Worm (Caenorhabditis elegans) whole organism, L3 larva: ENCODE measurements around the gene T09A5.5.
A peak's percentile ranks its signal among the peaks of the same experiment; 100 is the strongest.

Experiments
- ZK546.5 ChIP-seq: sonication (generic microtip); optimal IDR thresholded peaks from 2 replicates; lab custom pipeline; 2017; ENCODE audit warnings: missing biosample characterization, missing genetic modification characterization
- aly-2 ChIP-seq: fragments of 150-350 bp; optimal IDR thresholded peaks from 2 replicates; lab custom pipeline; 2014; ENCODE audit warnings: missing biosample characterization, missing genetic modification characterization
- ama-1 ChIP-seq: fragments of 150-350 bp; optimal IDR thresholded peaks from 2 replicates; lab custom pipeline; 2018
- ceh-82 ChIP-seq: fragments of 150-350 bp; optimal IDR thresholded peaks from 2 replicates; lab custom pipeline; 2014; ENCODE audit warnings: missing biosample characterization, missing genetic modification characterization
- ceh-9 ChIP-seq: sonication (generic microtip); optimal IDR thresholded peaks from 2 replicates; lab custom pipeline; 2018; ENCODE audit warnings: missing biosample characterization, missing genetic modification characterization
- daf-12 ChIP-seq: fragments of 150-350 bp; optimal IDR thresholded peaks from 2 replicates; lab custom pipeline; 2014; ENCODE audit warnings: missing biosample characterization, missing genetic modification reagents, missing genetic modification characterization
- egl-5 ChIP-seq: fragments of 150-350 bp; optimal IDR thresholded peaks from 2 replicates; lab custom pipeline; 2017; ENCODE audit warnings: missing biosample characterization, missing genetic modification reagents, missing genetic modification characterization, inconsistent platforms
- elt-2 ChIP-seq: sonication (generic microtip); optimal IDR thresholded peaks from 2 replicates; lab custom pipeline; 2016; ENCODE audit warnings: missing genetic modification reagents, mild to moderate bottlenecking, missing genetic modification characterization, missing compliant biosample characterization
- elt-3 ChIP-seq, 3 experiments: fragments of 150-350 bp in 1 of 3; sonication (generic microtip) in 2 of 3; optimal IDR thresholded peaks; 2 replicates in 2 of 3; 4 replicates in 1 of 3; lab custom pipeline; 2014 to 2017; ENCODE audit warnings: missing biosample characterization in 3 of 3, missing genetic modification characterization in 3 of 3
- eor-1 ChIP-seq, 2 experiments: fragments of 150-350 bp; optimal IDR thresholded peaks; 2 replicates each; lab custom pipeline; 2014 to 2018; ENCODE audit warnings: missing biosample characterization in 2 of 2, missing genetic modification characterization in 2 of 2
- fkh-10 ChIP-seq: sonication (generic microtip); optimal IDR thresholded peaks from 2 replicates; lab custom pipeline; 2017; ENCODE audit warnings: missing biosample characterization, missing genetic modification reagents, missing genetic modification characterization
- fkh-2 ChIP-seq: fragments of 150-350 bp; optimal IDR thresholded peaks from 2 replicates; lab custom pipeline; 2014; ENCODE audit warnings: missing biosample characterization, missing genetic modification reagents, missing genetic modification characterization
- fos-1 ChIP-seq: fragments of 150-350 bp; optimal IDR thresholded peaks from 2 replicates; lab custom pipeline; 2014; ENCODE audit warnings: missing biosample characterization, missing genetic modification characterization
- hmg-11 ChIP-seq: sonication (generic microtip); optimal IDR thresholded peaks from 2 replicates; lab custom pipeline; 2016; ENCODE audit warnings: missing genetic modification characterization, missing compliant biosample characterization
- jun-1 ChIP-seq: fragments of 150-350 bp; optimal IDR thresholded peaks from 2 replicates; lab custom pipeline; 2014; ENCODE audit warnings: missing biosample characterization, missing genetic modification reagents, missing genetic modification characterization
- lin-15B ChIP-seq: fragments of 150-350 bp; optimal IDR thresholded peaks from 2 replicates; lab custom pipeline; 2014; ENCODE audit warnings: missing biosample characterization, missing genetic modification characterization
- lin-39 ChIP-seq: fragments of 150-350 bp; optimal IDR thresholded peaks from 2 replicates; lab custom pipeline; 2018; ENCODE audit warnings: missing biosample characterization, missing genetic modification reagents, missing genetic modification characterization
- lsy-12 ChIP-seq: sonication (generic microtip); optimal IDR thresholded peaks from 2 replicates; lab custom pipeline; 2016; ENCODE audit warnings: mild to moderate bottlenecking, missing genetic modification characterization, missing compliant biosample characterization
- mdl-1 ChIP-seq: fragments of 150-350 bp; optimal IDR thresholded peaks from 2 replicates; lab custom pipeline; 2014; ENCODE audit warnings: missing biosample characterization, missing genetic modification characterization
- nfya-1 ChIP-seq: sonication (generic microtip); optimal IDR thresholded peaks from 2 replicates; lab custom pipeline; 2017; ENCODE audit warnings: missing genetic modification characterization, mild to moderate bottlenecking, missing compliant biosample characterization, antibody characterized with exemption, moderate library complexity; ENCODE audit not compliant: insufficient read depth
- nhr-12 ChIP-seq: fragments of 150-350 bp; optimal IDR thresholded peaks from 2 replicates; lab custom pipeline; 2014; ENCODE audit warnings: missing biosample characterization, missing genetic modification characterization
- nhr-23 ChIP-seq: fragments of 150-350 bp; optimal IDR thresholded peaks from 2 replicates; lab custom pipeline; 2014; ENCODE audit warnings: missing biosample characterization, missing genetic modification reagents, missing genetic modification characterization
- nhr-237 ChIP-seq: fragments of 150-350 bp; optimal IDR thresholded peaks from 2 replicates; lab custom pipeline; 2014; ENCODE audit warnings: missing biosample characterization, missing genetic modification characterization
- nhr-25 ChIP-seq: sonication (generic microtip); optimal IDR thresholded peaks from 2 replicates; lab custom pipeline; 2017; ENCODE audit warnings: missing biosample characterization, missing genetic modification characterization
- nhr-28 ChIP-seq: fragments of 150-350 bp; optimal IDR thresholded peaks from 2 replicates; lab custom pipeline; 2014; ENCODE audit warnings: missing biosample characterization, missing genetic modification characterization
- nhr-67 ChIP-seq: fragments of 150-350 bp; optimal IDR thresholded peaks from 2 replicates; lab custom pipeline; 2014; ENCODE audit warnings: missing biosample characterization, missing genetic modification characterization
- nhr-76 ChIP-seq: fragments of 150-350 bp; sonication (generic microtip); optimal IDR thresholded peaks from 5 replicates; lab custom pipeline; 2014; ENCODE audit warnings: missing biosample characterization, missing genetic modification characterization
- nhr-77 ChIP-seq: fragments of 150-350 bp; optimal IDR thresholded peaks from 2 replicates; lab custom pipeline; 2014; ENCODE audit warnings: missing biosample characterization, missing genetic modification characterization
- pha-4 ChIP-seq: fragments of 150-350 bp; optimal IDR thresholded peaks from 2 replicates; lab custom pipeline; 2014; ENCODE audit warnings: missing biosample characterization, missing genetic modification reagents, missing genetic modification characterization
- sea-2 ChIP-seq: fragments of 150-350 bp; sonication (generic microtip); optimal IDR thresholded peaks from 4 replicates; lab custom pipeline; 2014; ENCODE audit warnings: missing biosample characterization, missing genetic modification reagents, missing genetic modification characterization
- unc-62 ChIP-seq: fragments of 150-350 bp; sonication (generic microtip); optimal IDR thresholded peaks from 4 replicates; lab custom pipeline; 2014; ENCODE audit warnings: missing biosample characterization, missing genetic modification reagents, missing genetic modification characterization
- zag-1 ChIP-seq: fragments of 150-350 bp; optimal IDR thresholded peaks from 2 replicates; lab custom pipeline; 2014; ENCODE audit warnings: missing biosample characterization, missing genetic modification characterization
- ztf-11 ChIP-seq: fragments of 150-350 bp; optimal IDR thresholded peaks from 2 replicates; lab custom pipeline; 2014; ENCODE audit warnings: missing biosample characterization, missing genetic modification characterization
- ztf-4 ChIP-seq: fragments of 150-350 bp; optimal IDR thresholded peaks from 2 replicates; lab custom pipeline; 2014; ENCODE audit warnings: missing biosample characterization, missing genetic modification characterization

The T09A5.5 gene

ce11 chrII:7851480-7851879 lies 2.1 kb downstream of the T09A5.5 start:
- TF ChIP-seq nhr-237 (tag; lab: Kevin White, UChicago) (no peak), fos-1 (no peak), nhr-23 (tag; lab: Kevin White, UChicago) (no peak), nhr-28 (tag; lab: Kevin White, UChicago) (no peak), pha-4 (tag; lab: Kevin White, UChicago) (peak; percentile 62), ztf-4 (no peak), elt-2 (tag; lab: Kevin White, UChicago) (peak; percentile 50), egl-5 (peak; percentile 75), unc-62 (GFP tag; lab: Kevin White, UChicago) (no peak)
- TF ChIP-seq, all 47 proteins: peak for 3

- TF ChIP-seq elt-2 (tag; lab: Kevin White, UChicago): no peak
- no peak for TF ChIP-seq ztf-4
- no peak for TF ChIP-seq pha-4 (tag; lab: Kevin White, UChicago)
- no peak for TF ChIP-seq daf-12 (tag; lab: Kevin White, UChicago)
- TF ChIP-seq egl-5: peak; percentile 98
- peak; percentile 19 for TF ChIP-seq nhr-25
- TF ChIP-seq, all 47 proteins: peak for 2
These were observed 3.0 kb downstream of the T09A5.5 start for ce11 chrII:7850575-7850974.

- TF ChIP-seq daf-12 (tag; lab: Kevin White, UChicago) (no peak), nhr-25 (no peak), jun-1 (tag; lab: Kevin White, UChicago) (no peak), fkh-2 (tag; lab: Kevin White, UChicago) (no peak), unc-62 (GFP tag; lab: Kevin White, UChicago) (no peak), nfya-1 (tag; lab: Kevin White, UChicago) (no peak), sea-2 (GFP tag; lab: Kevin White, UChicago) (no peak), aly-2 (tag; lab: Kevin White, UChicago) (no peak), fos-1 (no peak)
These were observed 3.9 kb downstream of the T09A5.5 start, which contains the start of gene acr-7 for ce11 chrII:7849697-7850096. TSS of gene acr-7 (minus strand) at chrII:7849797.

ce11 chrII:7845571-7846236 lies 7.9 kb downstream of the T09A5.5 start, which contains the start of gene T09A5.4:
TSS of gene T09A5.4 (plus strand) at chrII:7846186.
- TF ChIP-seq hmg-11 (tag; lab: Kevin White, UChicago) (no peak), pha-4 (tag; lab: Kevin White, UChicago) (peak; percentile 35), egl-5 (no peak), fkh-10 (no peak), nhr-67 (tag; lab: Kevin White, UChicago) (no peak), nfya-1 (tag; lab: Kevin White, UChicago) (peak; percentile 30)

ce11 chrII:7842053-7842452 lies 11.5 kb downstream of the T09A5.5 start, which contains the start of gene klp-3:
TSS of gene klp-3 (plus strand) at chrII:7842353.
- TF ChIP-seq mdl-1 (no peak), eor-1 (tag; optimal IDR thresholded peaks at IDR 0.05; lab: Kevin White, UChicago) (no peak), lin-15B (no peak), nhr-28 (tag; lab: Kevin White, UChicago) (no peak), ceh-82 (no peak), ceh-9 (tag; lab: Kevin White, UChicago) (no peak), nfya-1 (tag; lab: Kevin White, UChicago) (no peak), aly-2 (tag; lab: Kevin White, UChicago) (no peak), lsy-12 (tag; lab: Kevin White, UChicago) (no peak), zag-1 (tag; lab: Kevin White, UChicago) (no peak)

- TF ChIP-seq nfya-1 (tag; lab: Kevin White, UChicago) (peak; percentile 1), nhr-23 (tag; lab: Kevin White, UChicago) (peak; percentile 25), fkh-2 (tag; lab: Kevin White, UChicago) (no peak)
These were observed 13.9 kb downstream of the T09A5.5 start for ce11 chrII:7839703-7840102.

- TF ChIP-seq nhr-12 (no peak), nhr-25 (no peak), ceh-9 (tag; lab: Kevin White, UChicago) (no peak), zag-1 (tag; lab: Kevin White, UChicago) (no peak), egl-5 (no peak), nfya-1 (tag; lab: Kevin White, UChicago) (peak; percentile 46), eor-1 (tag; optimal IDR thresholded peaks at IDR 0.05; lab: Kevin White, UChicago) (no peak), ZK546.5 (tag; lab: Kevin White, UChicago) (no peak), sea-2 (GFP tag; lab: Kevin White, UChicago) (peak; percentile 5), hmg-11 (tag; lab: Kevin White, UChicago) (no peak), pha-4 (tag; lab: Kevin White, UChicago) (peak; percentile 1), nhr-77 (no peak), nhr-23 (tag; lab: Kevin White, UChicago) (no peak), nhr-237 (tag; lab: Kevin White, UChicago) (no peak), ztf-11 (tag; lab: Kevin White, UChicago) (no peak), ztf-4 (no peak), ama-1 (lab: Kevin White, UChicago) (no peak), lsy-12 (tag; lab: Kevin White, UChicago) (no peak), unc-62 (GFP tag; lab: Kevin White, UChicago) (no peak), nhr-76 (tag; lab: Kevin White, UChicago) (no peak), jun-1 (tag; lab: Kevin White, UChicago) (no peak), lin-39 (tag; lab: Kevin White, UChicago) (peak; percentile 91), daf-12 (tag; lab: Kevin White, UChicago) (no peak), elt-2 (tag; lab: Kevin White, UChicago) (no peak), mdl-1 (no peak), fkh-10 (no peak), elt-3 (tag; optimal IDR thresholded peaks at IDR 0.05; lab: Kevin White, UChicago) (no peak), ceh-82 (no peak)
These were observed 14.9 kb downstream of the T09A5.5 start for ce11 chrII:7838661-7839060.
